Worm (Caenorhabditis elegans) whole organism, L1 larva: ENCODE measurements around the gene cpf-1.

Experiments used
- F16B12.6 ChIP-seq: fragments of 150-350 bp; optimal IDR thresholded peaks from 2 replicates; lab custom pipeline; 2014; ENCODE audit warnings: missing biosample characterization, missing genetic modification characterization
- alr-1 ChIP-seq: fragments of 200-800 bp; sonication (Bioruptor generic); optimal IDR thresholded peaks from 2 replicates; lab custom pipeline; 2018; ENCODE audit warnings: borderline replicate concordance, mild to moderate bottlenecking, missing genetic modification characterization, missing compliant biosample characterization
- blmp-1 ChIP-seq: fragments of 150-350 bp; optimal IDR thresholded peaks from 2 replicates; lab custom pipeline; 2014; ENCODE audit warnings: missing biosample characterization, missing genetic modification characterization
- ceh-88 ChIP-seq: fragments of 200-800 bp; sonication (Bioruptor generic); IDR thresholded peaks from 2 replicates; pipeline ENCODE4 v1.3.6; 2022; ENCODE audit warnings: missing genetic modification characterization, missing compliant biosample characterization
- ceh-90 ChIP-seq: sonication (generic microtip); optimal IDR thresholded peaks from 2 replicates; lab custom pipeline; 2016; ENCODE audit warnings: missing genetic modification characterization, missing compliant biosample characterization
- ces-1 ChIP-seq: fragments of 150-350 bp; optimal IDR thresholded peaks from 2 replicates; lab custom pipeline; 2014; ENCODE audit warnings: missing biosample characterization, missing genetic modification reagents, missing genetic modification characterization
- dpl-1 ChIP-seq, 3 experiments: fragments of 150-350 bp in 2 of 3; sonication (generic microtip) in 1 of 3; optimal IDR thresholded peaks; 2 replicates each; lab custom pipeline; 2014 to 2017; ENCODE audit warnings: missing biosample characterization in 3 of 3, missing genetic modification characterization in 3 of 3, missing genetic modification reagents in 3 of 3
- dsc-1 ChIP-seq: sonication (generic microtip); optimal IDR thresholded peaks from 2 replicates; lab custom pipeline; 2016; ENCODE audit warnings: mild to moderate bottlenecking, missing genetic modification characterization, missing compliant biosample characterization
- efl-1 ChIP-seq, 4 experiments: fragments of 150-350 bp; optimal IDR thresholded peaks in 3 of 4; peaks in 1 of 4; 1 replicate in 1 of 4; 2 replicates in 3 of 4; lab custom pipeline; 2014; ENCODE audit warnings: missing biosample characterization in 2 of 4, missing genetic modification characterization in 2 of 4, missing genetic modification reagents in 2 of 4
- efl-3 ChIP-seq: fragments of 200-800 bp; sonication (Bioruptor generic); optimal IDR thresholded peaks from 2 replicates; lab custom pipeline; 2018; ENCODE audit warnings: mild to moderate bottlenecking, missing genetic modification characterization, missing compliant biosample characterization
- elt-2 ChIP-seq: sonication (generic microtip); optimal IDR thresholded peaks from 2 replicates; lab custom pipeline; 2016; ENCODE audit warnings: missing genetic modification characterization, mild to moderate bottlenecking, inconsistent platforms, missing compliant biosample characterization, missing genetic modification reagents
- fkh-10 ChIP-seq: sonication (generic microtip); optimal IDR thresholded peaks from 2 replicates; lab custom pipeline; 2017; ENCODE audit warnings: missing biosample characterization, missing genetic modification reagents, missing genetic modification characterization
- fos-1 ChIP-seq: fragments of 150-350 bp; optimal IDR thresholded peaks from 2 replicates; lab custom pipeline; 2014; ENCODE audit warnings: missing biosample characterization, missing genetic modification characterization
- lin-13 ChIP-seq: fragments of 150-350 bp; optimal IDR thresholded peaks from 2 replicates; lab custom pipeline; 2014; ENCODE audit warnings: missing biosample characterization, missing genetic modification reagents, missing genetic modification characterization
- lin-15B ChIP-seq: fragments of 150-350 bp; sonication (generic microtip); optimal IDR thresholded peaks from 3 replicates; lab custom pipeline; 2014; ENCODE audit warnings: missing biosample characterization, missing genetic modification characterization
- lsy-2 ChIP-seq, 2 experiments: fragments of 150-350 bp; optimal IDR thresholded peaks; 2 replicates each; lab custom pipeline; 2014; ENCODE audit warnings: missing biosample characterization in 2 of 2, missing genetic modification characterization in 2 of 2
- mab-9 ChIP-seq: fragments of 200-800 bp; sonication (Bioruptor generic); IDR thresholded peaks from 2 replicates; pipeline ENCODE4 v1.3.6; 2022; ENCODE audit warnings: missing genetic modification reagents, missing genetic modification characterization, missing compliant biosample characterization
- mef-2 ChIP-seq: fragments of 150-350 bp; optimal IDR thresholded peaks from 2 replicates; lab custom pipeline; 2014; ENCODE audit warnings: missing biosample characterization, missing genetic modification characterization
- nhr-11 ChIP-seq: fragments of 150-350 bp; optimal IDR thresholded peaks from 2 replicates; lab custom pipeline; 2014; ENCODE audit warnings: missing biosample characterization, missing genetic modification characterization
- nhr-12 ChIP-seq: sonication (generic microtip); optimal IDR thresholded peaks from 2 replicates; lab custom pipeline; 2017; ENCODE audit warnings: missing biosample characterization, missing genetic modification characterization
- nhr-19 ChIP-seq: fragments of 200-800 bp; sonication (Bioruptor generic); conservative IDR thresholded peaks from 2 replicates; pipeline ENCODE4 v1.3.6; 2022; ENCODE audit warnings: missing genetic modification characterization, missing compliant biosample characterization
- nhr-20 ChIP-seq: sonication (generic microtip); optimal IDR thresholded peaks from 2 replicates; lab custom pipeline; 2016; ENCODE audit warnings: mild to moderate bottlenecking, missing genetic modification characterization, missing compliant biosample characterization
- nhr-71 ChIP-seq: sonication (generic microtip); optimal IDR thresholded peaks from 2 replicates; lab custom pipeline; 2016; ENCODE audit warnings: mild to moderate bottlenecking, missing genetic modification characterization, moderate library complexity, missing compliant biosample characterization
- nhr-77 ChIP-seq: fragments of 150-350 bp; optimal IDR thresholded peaks from 2 replicates; lab custom pipeline; 2014; ENCODE audit warnings: missing biosample characterization, missing genetic modification characterization
- nhr-85 ChIP-seq: sonication (generic microtip); peaks from one replicate; lab custom pipeline; 2016; ENCODE audit warnings: missing genetic modification characterization, inconsistent platforms, missing compliant biosample characterization
- nhr-90 ChIP-seq: sonication (generic microtip); optimal IDR thresholded peaks from 2 replicates; lab custom pipeline; 2016; ENCODE audit warnings: mild to moderate bottlenecking, missing genetic modification characterization, missing compliant biosample characterization; ENCODE audit not compliant: poor library complexity
- pax-3 ChIP-seq: fragments of 200-800 bp; sonication (Bioruptor generic); optimal IDR thresholded peaks from 2 replicates; lab custom pipeline; 2018; ENCODE audit warnings: mild to moderate bottlenecking, missing genetic modification characterization, moderate library complexity, missing compliant biosample characterization
- snpc-4 ChIP-seq: fragments of 150-350 bp; optimal IDR thresholded peaks from 2 replicates; lab custom pipeline; 2014; ENCODE audit warnings: missing biosample characterization, missing genetic modification characterization
- snu-23 ChIP-seq: sonication (generic microtip); optimal IDR thresholded peaks from 2 replicates; lab custom pipeline; 2016; ENCODE audit warnings: missing genetic modification characterization, missing compliant biosample characterization
- sox-4 ChIP-seq: sonication (generic microtip); optimal IDR thresholded peaks from 2 replicates; lab custom pipeline; 2016; ENCODE audit warnings: missing genetic modification characterization, missing compliant biosample characterization
- unc-62 ChIP-seq: fragments of 150-350 bp; optimal IDR thresholded peaks from 2 replicates; lab custom pipeline; 2014; ENCODE audit warnings: missing biosample characterization, missing genetic modification reagents, missing genetic modification characterization
- unc-98 ChIP-seq: fragments of 200-800 bp; sonication (Bioruptor generic); IDR thresholded peaks from 2 replicates; pipeline ENCODE4 v1.3.6; 2022; ENCODE audit warnings: missing genetic modification characterization, missing compliant biosample characterization
- ztf-4 ChIP-seq: fragments of 150-350 bp; optimal IDR thresholded peaks from 2 replicates; lab custom pipeline; 2014; ENCODE audit warnings: missing biosample characterization, missing genetic modification characterization

Gene cpf-1

DNA sequence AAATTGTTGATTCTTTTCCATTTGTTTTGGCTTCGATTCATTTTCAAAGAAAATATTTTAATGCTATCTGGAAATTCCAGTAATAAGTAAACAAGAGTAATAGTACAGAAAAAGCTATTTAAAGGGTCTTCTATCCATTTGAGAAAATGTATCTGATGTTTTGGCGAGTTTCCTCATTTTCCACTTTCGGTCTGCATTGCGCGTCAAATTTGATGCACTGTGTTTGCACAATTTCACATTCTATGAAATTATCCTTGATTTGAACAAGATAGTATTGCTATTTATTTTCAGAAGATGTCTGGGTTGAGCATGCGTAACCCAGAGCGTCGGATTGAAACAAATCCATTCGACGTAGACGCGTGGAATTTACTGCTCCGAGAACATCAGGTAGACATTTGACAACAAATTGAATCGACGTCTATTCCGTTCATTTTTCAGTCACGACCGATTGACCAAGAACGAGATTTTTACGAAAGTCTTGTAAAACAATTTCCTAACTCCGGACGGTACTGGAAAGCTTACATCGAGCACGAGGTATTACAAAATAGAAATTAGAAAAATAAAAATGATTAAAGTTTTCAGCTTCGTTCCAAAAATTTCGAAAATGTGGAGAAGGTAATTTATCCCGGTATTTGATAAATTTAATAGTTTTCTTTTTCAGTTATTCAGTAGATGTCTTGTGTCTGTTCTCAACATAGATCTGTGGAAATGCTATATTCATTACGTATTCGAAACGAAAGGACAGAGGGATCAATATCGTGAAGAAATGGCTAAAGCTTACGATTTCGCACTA, 1.5 kb upstream of the cpf-1 start, which contains the start of gene suf-1 (continued):
- peak; percentile 43 to 85 for TF ChIP-seq lsy-2 (tag; optimal IDR thresholded peaks at IDR 0.05; lab: Kevin White, UChicago)
- 0 out of 2 replicates have a peak, but pooled peaks have one; percentile 18 for TF ChIP-seq nhr-19 (GFP tag; lab: Robert Waterston, UW)

DNA sequence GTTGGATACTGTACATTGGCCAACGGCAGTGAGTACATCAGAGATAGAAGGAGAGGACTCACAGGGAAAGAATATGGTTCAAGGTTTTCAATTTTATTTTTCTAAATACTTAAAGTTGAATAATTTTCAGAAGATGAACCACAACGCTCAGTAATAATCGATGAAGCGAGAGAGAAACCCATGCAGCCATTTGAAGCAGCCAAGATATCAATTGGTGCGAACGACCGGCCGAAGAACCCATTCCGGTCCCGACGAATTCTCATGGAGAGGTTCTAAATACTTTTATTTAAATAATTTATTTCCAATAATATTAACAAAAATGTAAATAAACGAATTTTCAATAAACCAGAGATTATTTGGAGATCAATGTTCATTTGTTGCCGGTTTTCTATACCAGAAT, 2.1 kb downstream of the cpf-1 start, which contains the start of gene pigg-1:
Gene pigg-1 (minus strand): TSS at position 101 of the 400 bp plus-strand sequence.
- TF ChIP-seq nhr-90 (tag; lab: Kevin White, UChicago), result no peak
- TF ChIP-seq ceh-88 (GFP tag; lab: Robert Waterston, UW), result no peak
- TF ChIP-seq snu-23 (GFP tag; lab: Kevin White, UChicago), result no peak
- TF ChIP-seq nhr-85 (tag; lab: Kevin White, UChicago), result no peak
- TF ChIP-seq lin-13 (GFP tag; lab: Kevin White, UChicago), result no peak
- TF ChIP-seq unc-62 (GFP tag; lab: Kevin White, UChicago), result no peak
- no peak for TF ChIP-seq elt-2 (tag; lab: Kevin White, UChicago)

DNA sequence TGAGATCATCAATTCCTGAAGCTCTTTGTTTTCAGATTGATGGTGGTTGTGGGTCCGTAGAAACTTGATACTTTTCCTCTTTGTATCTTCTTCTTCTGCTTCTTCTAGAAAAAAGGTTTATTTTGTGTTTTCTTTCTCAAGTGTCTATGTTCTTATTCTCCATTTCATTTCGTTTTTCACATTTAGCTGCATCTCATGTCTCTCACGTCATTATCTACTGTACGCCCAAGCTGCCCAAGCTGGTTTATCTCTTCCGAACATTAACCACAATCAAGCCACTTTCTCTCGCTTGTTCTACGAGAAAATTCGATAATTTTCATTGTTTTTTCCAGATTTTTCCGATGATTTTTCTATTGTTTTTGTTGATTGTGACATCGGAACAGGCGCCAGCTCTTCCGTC, 3.0 kb downstream of the cpf-1 start, which contains the start of gene F28C6.5:
Gene F28C6.5 (plus strand): TSS at position 301 of the 400 bp plus-strand sequence.
- no peak for TF ChIP-seq ztf-4 (tag; lab: Kevin White, UChicago)
- TF ChIP-seq blmp-1 (tag; lab: Kevin White, UChicago), result peak; percentile 26

- no peak for TF ChIP-seq nhr-77
- no peak for TF ChIP-seq pax-3 (tag; lab: Kevin White, UChicago)
- TF ChIP-seq mef-2, result no peak
- TF ChIP-seq ceh-90 (tag; lab: Kevin White, UChicago), result no peak
- no peak for TF ChIP-seq fkh-10 (GFP tag; lab: Kevin White, UChicago)
- TF ChIP-seq sox-4 (tag; lab: Kevin White, UChicago), result no peak
- TF ChIP-seq ces-1 (GFP tag; lab: Kevin White, UChicago), result no peak
- no peak for TF ChIP-seq nhr-20 (tag; lab: Kevin White, UChicago)
- no peak for TF ChIP-seq nhr-12
- no peak for TF ChIP-seq unc-98 (GFP tag; lab: Robert Waterston, UW)
- no peak for TF ChIP-seq efl-1 (optimal IDR thresholded peaks at IDR 0.05; lab: Kevin White, UChicago)
- no peak for TF ChIP-seq efl-1 (GFP tag; optimal IDR thresholded peaks at IDR 0.05 in 1 of 2; lab: Kevin White, UChicago)
- TF ChIP-seq lsy-2 (tag; optimal IDR thresholded peaks at IDR 0.05; lab: Kevin White, UChicago), result no peak
- no peak for TF ChIP-seq lin-15B (tag; lab: Kevin White, UChicago)
- TF ChIP-seq snpc-4 (tag; lab: Kevin White, UChicago), result no peak
Measured at ce11 chrII:8593840-8594625, 8.2 kb downstream of the cpf-1 start, which contains the start of gene aptf-3. Gene aptf-3 (plus strand): TSS chrII:8594190.

ce11 chrII:8590684-8591083, 11.6 kb downstream of the cpf-1 start, which contains the start of gene aptf-4:
Gene aptf-4 (plus strand): TSS chrII:8590984.
- TF ChIP-seq fos-1 (tag; lab: Kevin White, UChicago) (no peak), nhr-11 (tag; lab: Kevin White, UChicago) (no peak), efl-3 (no peak), F16B12.6 (tag; lab: Kevin White, UChicago) (no peak), nhr-71 (tag; lab: Kevin White, UChicago) (no peak), mab-9 (GFP tag; lab: Robert Waterston, UW) (no peak), dsc-1 (tag; lab: Kevin White, UChicago) (no peak), nhr-12 (no peak), alr-1 (tag; lab: Kevin White, UChicago) (no peak), dpl-1 (GFP tag; optimal IDR thresholded peaks at IDR 0.05; lab: Kevin White, UChicago) (no peak), blmp-1 (tag; lab: Kevin White, UChicago) (no peak), ceh-88 (GFP tag; lab: Robert Waterston, UW) (no peak)
